Fruit fly (Drosophila melanogaster) whole organism, embryonic: Measurements from ENCODE around the gene CG10996.

Source experiments
- Antp ChIP-seq: fragments of 200-800 bp; sonication (Bioruptor generic); optimal IDR thresholded peaks from 3 replicates; lab custom pipeline; 2016; ENCODE audit warnings: missing biosample characterization, missing genetic modification characterization
- Atf-2 ChIP-seq: fragments of 200-800 bp; sonication (Bioruptor generic); optimal IDR thresholded peaks from 2 replicates; lab custom pipeline; 2016; ENCODE audit warnings: missing biosample characterization, missing genetic modification characterization
- B-H1 ChIP-seq: fragments of 200-800 bp; sonication (Bioruptor generic); IDR thresholded peaks from 3 replicates; pipeline ENCODE4 v1.3.6; 2022; ENCODE audit warnings: missing biosample characterization, missing genetic modification characterization
- Blimp-1 ChIP-seq: fragments of 200-800 bp; sonication (Bioruptor generic); optimal IDR thresholded peaks from 3 replicates; lab custom pipeline; 2018; ENCODE audit warnings: missing biosample characterization, missing genetic modification characterization, mild to moderate bottlenecking, moderate library complexity, missing genetic modification reagents
- CG10321 ChIP-seq: fragments of 200-800 bp; sonication (Bioruptor generic); IDR thresholded peaks from 2 replicates; pipeline ENCODE4 v1.3.6; 2022; ENCODE audit warnings: missing biosample characterization, missing genetic modification characterization
- CG10979 ChIP-seq: fragments of 200-800 bp; sonication (Bioruptor generic); optimal IDR thresholded peaks from 2 replicates; lab custom pipeline; 2018; ENCODE audit warnings: missing biosample characterization, mild to moderate bottlenecking, missing genetic modification characterization, moderate library complexity
- CG11247 ChIP-seq: fragments of 200-800 bp; sonication (Bioruptor generic); IDR thresholded peaks from 2 replicates; pipeline ENCODE4 v1.3.6; 2022; ENCODE audit warnings: missing biosample characterization, missing genetic modification characterization
- CG12219 ChIP-seq: fragments of 200-800 bp; sonication (Bioruptor generic); optimal IDR thresholded peaks from 3 replicates; lab custom pipeline; 2018; ENCODE audit warnings: missing biosample characterization, mild to moderate bottlenecking, missing genetic modification characterization
- CG14667 ChIP-seq: fragments of 200-800 bp; sonication (Bioruptor generic); IDR thresholded peaks from 2 replicates; pipeline ENCODE4 v1.3.6; 2022; ENCODE audit warnings: missing biosample characterization, missing genetic modification characterization
- CG15269 ChIP-seq: fragments of 200-800 bp; sonication (Bioruptor generic); optimal IDR thresholded peaks from 2 replicates; lab custom pipeline; 2018; ENCODE audit warnings: missing biosample characterization, mild to moderate bottlenecking, missing genetic modification characterization, moderate library complexity
- CG1529 ChIP-seq: fragments of 200-800 bp; sonication (Bioruptor generic); optimal IDR thresholded peaks from 3 replicates; lab custom pipeline; 2018; ENCODE audit warnings: missing biosample characterization, missing genetic modification characterization
- CG15479 ChIP-seq: fragments of 200-800 bp; sonication (Bioruptor generic); optimal IDR thresholded peaks from 3 replicates; lab custom pipeline; 2019; ENCODE audit warnings: missing biosample characterization, mild to moderate bottlenecking, missing genetic modification characterization, moderate library complexity
- CG17802 ChIP-seq: fragments of 200-800 bp; sonication (Bioruptor generic); optimal IDR thresholded peaks from 2 replicates; lab custom pipeline; 2018; ENCODE audit warnings: missing biosample characterization, mild to moderate bottlenecking, missing genetic modification characterization, moderate library complexity
- CG32767 ChIP-seq: fragments of 200-800 bp; sonication (Bioruptor generic); IDR thresholded peaks from 2 replicates; pipeline ENCODE4 v1.3.6; 2022; ENCODE audit warnings: missing biosample characterization, missing genetic modification characterization
- CG3407 ChIP-seq: fragments of 200-800 bp; sonication (Bioruptor generic); optimal IDR thresholded peaks from 2 replicates; lab custom pipeline; 2018; ENCODE audit warnings: missing biosample characterization, mild to moderate bottlenecking, missing genetic modification characterization
- CG3995 ChIP-seq: fragments of 200-800 bp; sonication (Bioruptor generic); optimal IDR thresholded peaks from 3 replicates; lab custom pipeline; 2016; ENCODE audit warnings: missing biosample characterization, missing genetic modification characterization
- CG42726 ChIP-seq: fragments of 200-800 bp; sonication (Bioruptor generic); IDR thresholded peaks from 2 replicates; pipeline ENCODE4 v1.3.6; 2022; ENCODE audit warnings: missing biosample characterization, missing genetic modification characterization; ENCODE audit not compliant: partially characterized antibody
- CG4730 ChIP-seq: fragments of 200-800 bp; sonication (Bioruptor generic); IDR thresholded peaks from 2 replicates; pipeline ENCODE4 v1.3.6; 2022; ENCODE audit warnings: missing biosample characterization, missing genetic modification characterization
- CG5245 ChIP-seq: fragments of 200-800 bp; sonication (Bioruptor generic); optimal IDR thresholded peaks from 3 replicates; lab custom pipeline; 2016; ENCODE audit warnings: missing biosample characterization, missing genetic modification characterization
- CG5953 ChIP-seq: fragments of 200-800 bp; sonication (Bioruptor generic); IDR thresholded peaks from 2 replicates; pipeline ENCODE4 v1.3.6; 2022; ENCODE audit warnings: missing biosample characterization, missing genetic modification characterization
- CG6689 ChIP-seq: fragments of 200-800 bp; sonication (Bioruptor generic); IDR thresholded peaks from 2 replicates; pipeline ENCODE4 v1.3.6; 2022; ENCODE audit warnings: missing biosample characterization, missing genetic modification characterization
- CG7928 ChIP-seq: fragments of 200-800 bp; sonication (Bioruptor generic); optimal IDR thresholded peaks from 2 replicates; lab custom pipeline; 2017; ENCODE audit warnings: missing biosample characterization, mild to moderate bottlenecking, missing genetic modification characterization
- D19B ChIP-seq: fragments of 200-800 bp; sonication (Bioruptor generic); optimal IDR thresholded peaks from 2 replicates; lab custom pipeline; 2017; ENCODE audit warnings: missing biosample characterization, mild to moderate bottlenecking, missing genetic modification characterization
- Dbx ChIP-seq: fragments of 200-800 bp; sonication (Bioruptor generic); IDR thresholded peaks from 3 replicates; pipeline ENCODE4 v1.3.6; 2022; ENCODE audit warnings: missing biosample characterization, missing genetic modification characterization
- Dip2 ChIP-seq: fragments of 200-800 bp; sonication (Bioruptor generic); IDR thresholded peaks from 2 replicates; pipeline ENCODE4 v1.3.6; 2022; ENCODE audit warnings: missing biosample characterization, missing genetic modification characterization
- Dp ChIP-seq: fragments of 200-800 bp; sonication (Bioruptor generic); optimal IDR thresholded peaks from 2 replicates; lab custom pipeline; 2018; ENCODE audit warnings: missing biosample characterization, mild to moderate bottlenecking, missing genetic modification characterization, moderate library complexity
- ERR ChIP-seq: fragments of 200-800 bp; sonication (Bioruptor generic); optimal IDR thresholded peaks from 2 replicates; lab custom pipeline; 2016; ENCODE audit warnings: missing biosample characterization, missing genetic modification characterization
- Eip74EF ChIP-seq, 2 experiments: fragments of 200-800 bp in 1 of 2; fragments of >200 bp in 1 of 2; sonication (Bioruptor generic) in 1 of 2; optimal IDR thresholded peaks; 2 replicates each; lab custom pipeline; 2017 to 2019; ENCODE audit warnings: missing biosample characterization in 2 of 2, missing genetic modification characterization in 2 of 2, mild to moderate bottlenecking in 1 of 2, moderate library complexity in 1 of 2
- H2.0 ChIP-seq: fragments of 200-800 bp; sonication (Bioruptor generic); IDR thresholded peaks from 2 replicates; pipeline ENCODE4 v1.3.6; 2022; ENCODE audit warnings: missing biosample characterization, missing genetic modification characterization
- HmgD ChIP-seq: fragments of 200-800 bp; sonication (Bioruptor generic); optimal IDR thresholded peaks from 3 replicates; lab custom pipeline; 2016; ENCODE audit warnings: missing biosample characterization, missing genetic modification characterization
- NC2α ChIP-seq: fragments of 200-800 bp; sonication (Bioruptor generic); optimal IDR thresholded peaks from 2 replicates; lab custom pipeline; 2016; ENCODE audit warnings: missing biosample characterization, missing genetic modification characterization
- NFAT ChIP-seq: fragments of 200-800 bp; sonication (Bioruptor generic); IDR thresholded peaks from 2 replicates; pipeline ENCODE4 v1.3.6; 2022; ENCODE audit warnings: missing biosample characterization, missing genetic modification characterization
- Oaz ChIP-seq: fragments of 200-800 bp; sonication (Bioruptor generic); IDR thresholded peaks from 2 replicates; pipeline ENCODE4 v1.3.6; 2022; ENCODE audit warnings: missing biosample characterization, missing genetic modification characterization
- az2 ChIP-seq: fragments of 200-800 bp; sonication (Bioruptor generic); optimal IDR thresholded peaks from 3 replicates; lab custom pipeline; 2016; ENCODE audit warnings: missing biosample characterization, missing genetic modification characterization
- bcd ChIP-seq: fragments of 200-800 bp; sonication (Bioruptor generic); optimal IDR thresholded peaks from 2 replicates; lab custom pipeline; 2017; ENCODE audit warnings: missing biosample characterization, mild to moderate bottlenecking, missing genetic modification characterization
- corto ChIP-seq: fragments of 200-800 bp; sonication (Bioruptor generic); optimal IDR thresholded peaks from 2 replicates; lab custom pipeline; 2016; ENCODE audit warnings: missing biosample characterization, mild to moderate bottlenecking, missing genetic modification characterization, moderate library complexity
- crol ChIP-seq: fragments of 200-800 bp; sonication (Bioruptor generic); IDR thresholded peaks from 2 replicates; pipeline ENCODE4 v1.3.6; 2022; ENCODE audit warnings: missing biosample characterization, missing genetic modification characterization
- danr ChIP-seq: fragments of 200-800 bp; sonication (Bioruptor generic); IDR thresholded peaks from 2 replicates; pipeline ENCODE4 v1.3.6; 2022; ENCODE audit warnings: missing biosample characterization, missing genetic modification characterization
- dpn ChIP-seq, 2 experiments: fragments of 200-800 bp; sonication (Bioruptor generic); optimal IDR thresholded peaks; 3 replicates each; lab custom pipeline; 2016; ENCODE audit warnings: missing biosample characterization in 2 of 2, missing genetic modification characterization in 2 of 2
- ftz-f1 ChIP-seq: fragments of 200-800 bp; sonication (Bioruptor generic); optimal IDR thresholded peaks from 2 replicates; lab custom pipeline; 2016; ENCODE audit warnings: missing biosample characterization, missing genetic modification characterization
- gro ChIP-seq: fragments of 200-800 bp; sonication (Bioruptor generic); optimal IDR thresholded peaks from 2 replicates; lab custom pipeline; 2016; ENCODE audit warnings: missing biosample characterization, missing genetic modification characterization
- gsb-n ChIP-seq: fragments of 200-800 bp; sonication (Bioruptor generic); optimal IDR thresholded peaks from 3 replicates; lab custom pipeline; 2018; ENCODE audit warnings: missing biosample characterization, mild to moderate bottlenecking, missing genetic modification characterization
- pnt ChIP-seq: fragments of 200-800 bp; sonication (Bioruptor generic); optimal IDR thresholded peaks from 3 replicates; lab custom pipeline; 2016; ENCODE audit warnings: missing biosample characterization, missing genetic modification characterization
- tup ChIP-seq: fragments of 200-800 bp; sonication (Bioruptor generic); optimal IDR thresholded peaks from 2 replicates; lab custom pipeline; 2016; ENCODE audit warnings: missing biosample characterization, mild to moderate bottlenecking, missing genetic modification characterization, moderate library complexity
- wor ChIP-seq: fragments of 200-800 bp; sonication (Bioruptor generic); IDR thresholded peaks from 2 replicates; pipeline ENCODE4 v1.3.6; 2022; ENCODE audit warnings: missing biosample characterization, missing genetic modification characterization
- zf30C ChIP-seq: fragments of 200-800 bp; sonication (Bioruptor generic); optimal IDR thresholded peaks from 3 replicates; lab custom pipeline; 2018; ENCODE audit warnings: missing biosample characterization, mild to moderate bottlenecking, missing genetic modification characterization

Gene CG10996

dm6 chrX:13815526-13816173 is 18.2 kb upstream of the CG10996 start (continued):
- no peak for TF ChIP-seq NFAT
- 0 out of 2 replicates have a peak, but pooled peaks have one; percentile 29 for TF ChIP-seq Oaz (GFP tag; lab: Robert Waterston, UW)
- TF ChIP-seq Dbx (GFP tag; lab: Robert Waterston, UW) = no peak
- peak; percentile 36 for TF ChIP-seq Atf-2
- TF ChIP-seq dpn (GFP tag; optimal IDR thresholded peaks at IDR 0.05; lab: Kevin White, UChicago) = peak; percentile 55 to 70
- TF ChIP-seq ftz-f1 (GFP tag; lab: Kevin White, UChicago) = no peak
- TF ChIP-seq CG32767 (GFP tag; lab: Robert Waterston, UW) = 0 out of 2 replicates have a peak, but pooled peaks have one; percentile 55
- no peak for TF ChIP-seq tup (GFP tag; lab: Kevin White, UChicago)
- peak; percentile 75 for TF ChIP-seq crol (GFP tag; lab: Robert Waterston, UW)
- TF ChIP-seq CG4730 (GFP tag; lab: Robert Waterston, UW) = no peak
- TF ChIP-seq Antp = peak; percentile 62
- TF ChIP-seq CG15269 (tag; lab: Kevin White, UChicago) = peak; percentile 73
- no peak for TF ChIP-seq CG10321
- peak; percentile 62 for TF ChIP-seq bcd (GFP tag; lab: Kevin White, UChicago)
- TF ChIP-seq CG7928 = no peak
- TF ChIP-seq gsb-n = no peak
- peak; percentile 4 for TF ChIP-seq CG17802
- peak; percentile 3 for TF ChIP-seq CG3995 (GFP tag; lab: Kevin White, UChicago)
- peak; percentile 40 for TF ChIP-seq CG5245 (GFP tag; lab: Kevin White, UChicago)
- TF ChIP-seq CG11247 = no peak
- TF ChIP-seq wor = no peak
- peak; percentile 26 for TF ChIP-seq B-H1 (GFP tag; lab: Robert Waterston, UW)
- peak; percentile 43; the same call in 1 of the 2 replicates for TF ChIP-seq H2.0 (GFP tag; lab: Robert Waterston, UW)
- TF ChIP-seq CG1529 = peak; percentile 25
- no peak for TF ChIP-seq zf30C
- peak; percentile 47 for TF ChIP-seq ERR (GFP tag; lab: Kevin White, UChicago)
- TF ChIP-seq CG42726 (GFP tag; lab: Robert Waterston, UW) = no peak
- peak; percentile 43; the same call in 1 of the 2 replicates for TF ChIP-seq danr (GFP tag; lab: Robert Waterston, UW)
- TF ChIP-seq CG6689 (GFP tag; lab: Robert Waterston, UW) = no peak
- no peak for TF ChIP-seq corto (GFP tag; lab: Kevin White, UChicago)
- peak; percentile 50 for TF ChIP-seq Blimp-1 (GFP tag; lab: Kevin White, UChicago)
- TF ChIP-seq CG14667 (GFP tag; lab: Robert Waterston, UW) = peak; percentile 31; the same call in 1 of the 2 replicates
- TF ChIP-seq CG5953 = no peak
- no peak for TF ChIP-seq CG15479
- no peak for TF ChIP-seq HmgD (GFP tag; lab: Kevin White, UChicago)
- TF ChIP-seq gro (GFP tag; lab: Kevin White, UChicago) = no peak
- peak; percentile 60 for TF ChIP-seq CG12219 (GFP tag; lab: Kevin White, UChicago)
- TF ChIP-seq NC2α (GFP tag; lab: Kevin White, UChicago) = no peak
- TF ChIP-seq az2 (GFP tag; lab: Kevin White, UChicago) = peak; percentile 45
- TF ChIP-seq Dp (GFP tag; lab: Kevin White, UChicago) = no peak

dm6 chrX:13814058-13814457 is 16.6 kb upstream of the CG10996 start:
- no peak for TF ChIP-seq CG32767 (GFP tag; lab: Robert Waterston, UW)
- no peak for TF ChIP-seq Dip2 (GFP tag; lab: Robert Waterston, UW)
- no peak for TF ChIP-seq pnt (GFP tag; lab: Kevin White, UChicago)
- TF ChIP-seq D19B (GFP tag; lab: Kevin White, UChicago) = no peak
- TF ChIP-seq CG3407 (GFP tag; lab: Kevin White, UChicago) = no peak
- TF ChIP-seq CG10979 (tag; lab: Kevin White, UChicago) = no peak
- TF ChIP-seq Eip74EF (GFP tag; optimal IDR thresholded peaks at IDR 0.05; lab: Kevin White, UChicago) = no peak
- TF ChIP-seq, all 482 proteins: peak for 0
